Fruit fly (Drosophila melanogaster) whole organism, embryonic: ENCODE measurements around the gene CG2278.

ENCODE experiments used
- CG10959 ChIP-seq: fragments of 200-800 bp; sonication (Bioruptor generic); IDR thresholded peaks from 2 replicates; pipeline ENCODE4 v1.3.6; 2022; ENCODE audit warnings: missing biosample characterization, missing genetic modification characterization
- CG11695 ChIP-seq: fragments of 200-800 bp; sonication (Bioruptor generic); IDR thresholded peaks from 3 replicates; pipeline ENCODE4 v1.3.6; 2022; ENCODE audit warnings: missing biosample characterization, missing genetic modification characterization
- CG12104 ChIP-seq: fragments of 200-800 bp; sonication (Bioruptor generic); optimal IDR thresholded peaks from 3 replicates; lab custom pipeline; 2016; ENCODE audit warnings: missing biosample characterization, missing genetic modification characterization
- CG13424 ChIP-seq: fragments of 200-800 bp; sonication (Bioruptor generic); optimal IDR thresholded peaks from 2 replicates; lab custom pipeline; 2019; ENCODE audit warnings: missing biosample characterization, mild to moderate bottlenecking, missing genetic modification characterization, moderate library complexity
- CG14710 ChIP-seq: fragments of 200-800 bp; sonication (Bioruptor generic); optimal IDR thresholded peaks from 3 replicates; lab custom pipeline; 2019; ENCODE audit warnings: missing biosample characterization, mild to moderate bottlenecking, missing genetic modification characterization, moderate library complexity
- CG16863 ChIP-seq: fragments of 200-800 bp; sonication (Bioruptor generic); optimal IDR thresholded peaks from 3 replicates; lab custom pipeline; 2016; ENCODE audit warnings: missing biosample characterization, missing genetic modification characterization
- CG17802 ChIP-seq: fragments of 200-800 bp; sonication (Bioruptor generic); optimal IDR thresholded peaks from 2 replicates; lab custom pipeline; 2018; ENCODE audit warnings: missing biosample characterization, mild to moderate bottlenecking, missing genetic modification characterization, moderate library complexity
- CG34224 ChIP-seq: fragments of 200-800 bp; sonication (Bioruptor generic); IDR thresholded peaks from 3 replicates; pipeline ENCODE4 v1.3.6; 2022; ENCODE audit warnings: missing biosample characterization, missing genetic modification characterization; ENCODE audit not compliant: partially characterized antibody
- CG3847 ChIP-seq: fragments of 200-800 bp; sonication (Bioruptor generic); IDR thresholded peaks from 2 replicates; pipeline ENCODE4 v1.3.6; 2022; ENCODE audit warnings: missing biosample characterization, missing genetic modification characterization
- CG4854 ChIP-seq: fragments of 200-800 bp; sonication (Bioruptor generic); optimal IDR thresholded peaks from 2 replicates; lab custom pipeline; 2016; ENCODE audit warnings: missing biosample characterization, missing genetic modification characterization, inconsistent platforms
- CG7372 ChIP-seq: fragments of 200-800 bp; sonication (Bioruptor generic); IDR thresholded peaks from 2 replicates; pipeline ENCODE4 v1.3.6; 2022; ENCODE audit warnings: missing biosample characterization, missing genetic modification characterization
- CG8765 ChIP-seq: fragments of 200-800 bp; sonication (Bioruptor generic); IDR thresholded peaks from 2 replicates; pipeline ENCODE4 v1.3.6; 2022; ENCODE audit warnings: missing biosample characterization, missing genetic modification characterization
- Camta ChIP-seq: fragments of 200-800 bp; sonication (Bioruptor generic); optimal IDR thresholded peaks from 2 replicates; lab custom pipeline; 2016; ENCODE audit warnings: missing biosample characterization, missing genetic modification characterization
- Chrac-16 ChIP-seq: fragments of 200-800 bp; sonication (Bioruptor generic); optimal IDR thresholded peaks from 3 replicates; lab custom pipeline; 2016; ENCODE audit warnings: missing biosample characterization, missing genetic modification characterization
- Doc2 ChIP-seq: fragments of 200-800 bp; sonication (Bioruptor generic); IDR thresholded peaks from 2 replicates; pipeline ENCODE4 v1.3.6; 2022; ENCODE audit warnings: missing biosample characterization, missing genetic modification characterization
- Hr39 ChIP-seq: fragments of >200 bp; optimal IDR thresholded peaks from 2 replicates; lab custom pipeline; 2017
- Hr51 ChIP-seq, 2 experiments: fragments of 200-800 bp; sonication (Bioruptor generic); optimal IDR thresholded peaks; 2 replicates in 1 of 2; 3 replicates in 1 of 2; lab custom pipeline; 2016 to 2018; ENCODE audit warnings: missing biosample characterization in 2 of 2, missing genetic modification characterization in 2 of 2, mild to moderate bottlenecking in 1 of 2, moderate library complexity in 1 of 2
- Jarid2 ChIP-seq: fragments of 200-800 bp; sonication (Bioruptor generic); optimal IDR thresholded peaks from 3 replicates; lab custom pipeline; 2017; ENCODE audit warnings: mild to moderate bottlenecking, missing biosample characterization, missing genetic modification reagents, missing genetic modification characterization
- MESR4 ChIP-seq: fragments of 200-800 bp; sonication (Bioruptor generic); optimal IDR thresholded peaks from 2 replicates; lab custom pipeline; 2018; ENCODE audit warnings: missing biosample characterization, mild to moderate bottlenecking, missing genetic modification characterization, moderate library complexity
- Max ChIP-seq: fragments of 200-800 bp; sonication (Bioruptor generic); optimal IDR thresholded peaks from 2 replicates; lab custom pipeline; 2016; ENCODE audit warnings: missing biosample characterization, mild to moderate bottlenecking, missing genetic modification characterization
- Scr ChIP-seq: fragments of 200-800 bp; sonication (Bioruptor generic); IDR thresholded peaks from 2 replicates; pipeline ENCODE4 v1.3.6; 2022; ENCODE audit warnings: missing biosample characterization, missing genetic modification characterization; ENCODE audit not compliant: partially characterized antibody
- Spps ChIP-seq: fragments of 200-800 bp; sonication (Bioruptor generic); optimal IDR thresholded peaks from 2 replicates; lab custom pipeline; 2018; ENCODE audit warnings: missing biosample characterization, mild to moderate bottlenecking, missing genetic modification characterization
- Sry-δ ChIP-seq: fragments of 200-800 bp; sonication (Bioruptor generic); optimal IDR thresholded peaks from 2 replicates; lab custom pipeline; 2016; ENCODE audit warnings: missing biosample characterization, missing genetic modification characterization
- Ssrp ChIP-seq: fragments of 200-800 bp; sonication (Bioruptor generic); optimal IDR thresholded peaks from 2 replicates; lab custom pipeline; 2018; ENCODE audit warnings: missing biosample characterization, mild to moderate bottlenecking, missing genetic modification characterization, moderate library complexity
- aop ChIP-seq: fragments of 200-800 bp; sonication (Bioruptor generic); IDR thresholded peaks from 2 replicates; pipeline ENCODE4 v1.3.6; 2022; ENCODE audit warnings: missing biosample characterization, missing genetic modification characterization
- az2 ChIP-seq: fragments of 200-800 bp; sonication (Bioruptor generic); optimal IDR thresholded peaks from 3 replicates; lab custom pipeline; 2016; ENCODE audit warnings: missing biosample characterization, missing genetic modification characterization
- bigmax ChIP-seq: fragments of 200-800 bp; sonication (Bioruptor generic); optimal IDR thresholded peaks from 2 replicates; lab custom pipeline; 2018; ENCODE audit warnings: missing biosample characterization, mild to moderate bottlenecking, missing genetic modification characterization
- bsh ChIP-seq, 2 experiments: fragments of 200-800 bp; sonication (Bioruptor generic); optimal IDR thresholded peaks; 2 replicates each; lab custom pipeline; 2017 to 2018; ENCODE audit warnings: mild to moderate bottlenecking in 2 of 2, missing biosample characterization in 2 of 2, missing genetic modification characterization in 2 of 2, moderate library complexity in 1 of 2
- danr ChIP-seq: fragments of 200-800 bp; sonication (Bioruptor generic); IDR thresholded peaks from 2 replicates; pipeline ENCODE4 v1.3.6; 2022; ENCODE audit warnings: missing biosample characterization, missing genetic modification characterization
- disco-r ChIP-seq: fragments of 200-800 bp; sonication (Bioruptor generic); optimal IDR thresholded peaks from 2 replicates; lab custom pipeline; 2016; ENCODE audit warnings: missing biosample characterization, missing genetic modification characterization
- ems ChIP-seq: fragments of 200-800 bp; sonication (Bioruptor generic); optimal IDR thresholded peaks from 3 replicates; lab custom pipeline; 2016; ENCODE audit warnings: missing biosample characterization, missing genetic modification characterization
- ewg ChIP-seq: fragments of 200-800 bp; sonication (Bioruptor generic); optimal IDR thresholded peaks from 3 replicates; lab custom pipeline; 2017; ENCODE audit warnings: mild to moderate bottlenecking, missing biosample characterization, missing genetic modification reagents, missing genetic modification characterization
- fd102C ChIP-seq: fragments of 200-800 bp; sonication (Bioruptor generic); optimal IDR thresholded peaks from 2 replicates; lab custom pipeline; 2018; ENCODE audit warnings: missing biosample characterization, mild to moderate bottlenecking, missing genetic modification characterization, moderate library complexity
- fd64A ChIP-seq: fragments of 200-800 bp; sonication (Bioruptor generic); optimal IDR thresholded peaks from 3 replicates; lab custom pipeline; 2018; ENCODE audit warnings: missing biosample characterization, mild to moderate bottlenecking, missing genetic modification characterization
- fu2 ChIP-seq: fragments of 200-800 bp; sonication (Bioruptor generic); optimal IDR thresholded peaks from 2 replicates; lab custom pipeline; 2016; ENCODE audit warnings: missing biosample characterization, missing genetic modification characterization
- gce ChIP-seq: fragments of 200-800 bp; sonication (Bioruptor generic); IDR thresholded peaks from 3 replicates; pipeline ENCODE4 v1.3.6; 2022; ENCODE audit warnings: missing biosample characterization, missing genetic modification characterization
- gsb ChIP-seq: fragments of 200-800 bp; sonication (Bioruptor generic); IDR thresholded peaks from 2 replicates; pipeline ENCODE4 v1.3.6; 2022; ENCODE audit warnings: missing biosample characterization, missing genetic modification characterization
- ham ChIP-seq: fragments of 200-800 bp; sonication (Bioruptor generic); IDR thresholded peaks from 2 replicates; pipeline ENCODE4 v1.3.6; 2022; ENCODE audit warnings: missing biosample characterization, missing genetic modification characterization
- inv ChIP-seq: fragments of 200-800 bp; sonication (Bioruptor generic); IDR thresholded peaks from 2 replicates; pipeline ENCODE4 v1.3.6; 2022; ENCODE audit warnings: missing biosample characterization, missing genetic modification characterization; ENCODE audit not compliant: partially characterized antibody
- kay ChIP-seq: fragments of 200-800 bp; sonication (Bioruptor generic); optimal IDR thresholded peaks from 2 replicates; lab custom pipeline; 2016; ENCODE audit warnings: missing biosample characterization, missing genetic modification characterization
- knrl ChIP-seq: fragments of 200-800 bp; sonication (Bioruptor generic); IDR thresholded peaks from 3 replicates; pipeline ENCODE4 v1.3.6; 2022; ENCODE audit warnings: missing biosample characterization, missing genetic modification characterization; ENCODE audit not compliant: partially characterized antibody
- lilli ChIP-seq: fragments of 200-800 bp; sonication (Bioruptor generic); optimal IDR thresholded peaks from 3 replicates; lab custom pipeline; 2016; ENCODE audit warnings: missing biosample characterization, missing genetic modification characterization
- odd ChIP-seq: fragments of 200-800 bp; sonication (Bioruptor generic); optimal IDR thresholded peaks from 2 replicates; lab custom pipeline; 2017; ENCODE audit warnings: missing biosample characterization, mild to moderate bottlenecking, missing genetic modification characterization
- onecut ChIP-seq: fragments of 200-800 bp; sonication (Bioruptor generic); IDR thresholded peaks from 2 replicates; pipeline ENCODE4 v1.3.6; 2022; ENCODE audit warnings: missing biosample characterization, missing genetic modification characterization
- pum ChIP-seq: fragments of 200-800 bp; sonication (Bioruptor generic); optimal IDR thresholded peaks from 2 replicates; lab custom pipeline; 2016; ENCODE audit warnings: missing biosample characterization, missing genetic modification characterization
- scrt ChIP-seq: fragments of 200-800 bp; sonication (Bioruptor generic); optimal IDR thresholded peaks from 2 replicates; lab custom pipeline; 2018; ENCODE audit warnings: missing biosample characterization, mild to moderate bottlenecking, missing genetic modification characterization, moderate library complexity
- slou ChIP-seq: fragments of 200-800 bp; sonication (Bioruptor generic); optimal IDR thresholded peaks from 3 replicates; lab custom pipeline; 2016; ENCODE audit warnings: missing biosample characterization, missing genetic modification characterization
- tio ChIP-seq: fragments of 200-800 bp; sonication (Bioruptor generic); optimal IDR thresholded peaks from 2 replicates; lab custom pipeline; 2017; ENCODE audit warnings: missing biosample characterization, missing genetic modification characterization, inconsistent platforms
- tx ChIP-seq: fragments of 200-800 bp; sonication (Bioruptor generic); optimal IDR thresholded peaks from 2 replicates; lab custom pipeline; 2016; ENCODE audit warnings: missing biosample characterization, missing genetic modification characterization
- zen2 ChIP-seq: fragments of 200-800 bp; sonication (Bioruptor generic); IDR thresholded peaks from 3 replicates; pipeline ENCODE4 v1.3.6; 2022; ENCODE audit warnings: missing biosample characterization, missing genetic modification characterization; ENCODE audit not compliant: partially characterized antibody

CG2278 gene

dm6 chrX:8196598-8197228, 26.6 kb upstream of the CG2278 start (continued):
- TF ChIP-seq CG13424: peak; percentile 45
- TF ChIP-seq ems (GFP tag; lab: Kevin White, UChicago): peak; percentile 12
- TF ChIP-seq inv (GFP tag; lab: Robert Waterston, UW): no peak
- no peak for TF ChIP-seq fd64A (GFP tag; lab: Kevin White, UChicago)
- no peak for TF ChIP-seq MESR4 (GFP tag; lab: Kevin White, UChicago)
- TF ChIP-seq CG8765 (GFP tag; lab: Robert Waterston, UW): no peak
- TF ChIP-seq knrl (GFP tag; lab: Robert Waterston, UW): no peak
- TF ChIP-seq bsh (GFP tag; optimal IDR thresholded peaks at IDR 0.05; lab: Kevin White, UChicago): peak; percentile 17 to 67
- peak; percentile 23 for TF ChIP-seq ewg
- no peak for TF ChIP-seq odd (GFP tag; lab: Kevin White, UChicago)
- 0 out of 2 replicates have a peak, but pooled peaks have one; percentile 36 for TF ChIP-seq danr (GFP tag; lab: Robert Waterston, UW)
- no peak for TF ChIP-seq gce (GFP tag; lab: Robert Waterston, UW)
- 0 out of 2 replicates have a peak, but pooled peaks have one; percentile 7 for TF ChIP-seq Doc2
- TF ChIP-seq aop (GFP tag; lab: Robert Waterston, UW): no peak
- TF ChIP-seq CG10959 (GFP tag; lab: Robert Waterston, UW): 0 out of 2 replicates have a peak, but pooled peaks have one; percentile 18
- no peak for TF ChIP-seq Spps (tag; lab: Kevin White, UChicago)
- peak; percentile 3 for TF ChIP-seq CG17802 (tag; lab: Kevin White, UChicago)
- TF ChIP-seq Camta: peak; percentile 12
- no peak for TF ChIP-seq zen2
- TF ChIP-seq disco-r: no peak
- TF ChIP-seq CG16863: no peak
- TF ChIP-seq CG14710 (tag; lab: Kevin White, UChicago): peak; percentile 2
- no peak for TF ChIP-seq lilli (GFP tag; lab: Kevin White, UChicago)
- TF ChIP-seq Ssrp (tag; lab: Kevin White, UChicago): peak; percentile 50
- TF ChIP-seq Jarid2 (GFP tag; lab: Kevin White, UChicago): no peak
- no peak for TF ChIP-seq Max (GFP tag; lab: Kevin White, UChicago)
- TF ChIP-seq CG3847 (GFP tag; lab: Robert Waterston, UW): no peak
- peak; percentile 62; the same call in 1 of the 3 replicates for TF ChIP-seq CG11695 (GFP tag; lab: Robert Waterston, UW)
- no peak for TF ChIP-seq onecut (GFP tag; lab: Robert Waterston, UW)
- no peak for TF ChIP-seq Sry-δ
- no peak for TF ChIP-seq CG12104 (GFP tag; lab: Kevin White, UChicago)
- no peak for TF ChIP-seq scrt (GFP tag; lab: Kevin White, UChicago)
- TF ChIP-seq CG34224 (GFP tag; lab: Robert Waterston, UW): no peak
- TF ChIP-seq kay (GFP tag; lab: Kevin White, UChicago): no peak
- no peak for TF ChIP-seq Hr39 (lab: Kevin White, UChicago)
- TF ChIP-seq Chrac-16 (GFP tag; lab: Kevin White, UChicago): no peak
- no peak for TF ChIP-seq tx (GFP tag; lab: Kevin White, UChicago)
- TF ChIP-seq Scr (GFP tag; lab: Robert Waterston, UW): no peak
- no peak for TF ChIP-seq ham
- no peak for TF ChIP-seq fd102C (GFP tag; lab: Kevin White, UChicago)
- TF ChIP-seq CG4854 (GFP tag; lab: Kevin White, UChicago): no peak
- TF ChIP-seq CG7372 (GFP tag; lab: Robert Waterston, UW): no peak
- no peak for TF ChIP-seq bigmax (GFP tag; lab: Kevin White, UChicago)
- peak; percentile 29 for TF ChIP-seq az2 (GFP tag; lab: Kevin White, UChicago)
- TF ChIP-seq fu2 (GFP tag; lab: Kevin White, UChicago): no peak
- peak in 1 of 2 experiments; percentile 57 for TF ChIP-seq Hr51 (GFP tag; optimal IDR thresholded peaks at IDR 0.05; lab: Kevin White, UChicago)
- TF ChIP-seq slou (GFP tag; lab: Kevin White, UChicago): no peak
- no peak for TF ChIP-seq pum (GFP tag; lab: Kevin White, UChicago)
- 0 out of 2 replicates have a peak, but pooled peaks have one; percentile 17 for TF ChIP-seq gsb (GFP tag; lab: Robert Waterston, UW)
- TF ChIP-seq tio (GFP tag; lab: Kevin White, UChicago): no peak
